Fruit fly (Drosophila melanogaster) whole organism, embryonic: ENCODE results near the gene Cap-H2.

ENCODE experiments used
- Aef1 ChIP-seq: fragments of 200-800 bp; sonication (Bioruptor generic); IDR thresholded peaks from 3 replicates; pipeline ENCODE4 v1.3.6; 2022; ENCODE audit warnings: missing biosample characterization, missing genetic modification characterization
- Antp ChIP-seq: fragments of 200-800 bp; sonication (Bioruptor generic); optimal IDR thresholded peaks from 3 replicates; lab custom pipeline; 2016; ENCODE audit warnings: missing biosample characterization, missing genetic modification characterization
- BEAF-32 ChIP-seq: fragments of 200-800 bp; sonication (Bioruptor generic); optimal IDR thresholded peaks from 3 replicates; lab custom pipeline; 2017; ENCODE audit warnings: missing biosample characterization, missing genetic modification characterization, mild to moderate bottlenecking, moderate library complexity, missing genetic modification reagents
- Blimp-1 ChIP-seq: fragments of 200-800 bp; sonication (Bioruptor generic); optimal IDR thresholded peaks from 3 replicates; lab custom pipeline; 2018; ENCODE audit warnings: missing biosample characterization, missing genetic modification characterization, mild to moderate bottlenecking, moderate library complexity, missing genetic modification reagents
- C15 ChIP-seq: fragments of 200-800 bp; sonication (Bioruptor generic); IDR thresholded peaks from 3 replicates; pipeline ENCODE4 v1.3.6; 2022; ENCODE audit warnings: missing biosample characterization, missing genetic modification characterization
- CG10321 ChIP-seq: fragments of 200-800 bp; sonication (Bioruptor generic); IDR thresholded peaks from 2 replicates; pipeline ENCODE4 v1.3.6; 2022; ENCODE audit warnings: missing biosample characterization, missing genetic modification characterization
- CG10462 ChIP-seq: fragments of 200-800 bp; sonication (Bioruptor generic); optimal IDR thresholded peaks from 2 replicates; lab custom pipeline; 2016; ENCODE audit warnings: missing biosample characterization, missing genetic modification characterization
- CG10959 ChIP-seq: fragments of 200-800 bp; sonication (Bioruptor generic); IDR thresholded peaks from 2 replicates; pipeline ENCODE4 v1.3.6; 2022; ENCODE audit warnings: missing biosample characterization, missing genetic modification characterization
- CG11560 ChIP-seq: fragments of 200-800 bp; sonication (Bioruptor generic); IDR thresholded peaks from 3 replicates; pipeline ENCODE4 v1.3.6; 2022; ENCODE audit warnings: missing biosample characterization, missing genetic modification characterization
- CG11695 ChIP-seq: fragments of 200-800 bp; sonication (Bioruptor generic); IDR thresholded peaks from 3 replicates; pipeline ENCODE4 v1.3.6; 2022; ENCODE audit warnings: missing biosample characterization, missing genetic modification characterization
- CG12769 ChIP-seq: fragments of 200-800 bp; sonication (Bioruptor generic); optimal IDR thresholded peaks from 2 replicates; lab custom pipeline; 2019; ENCODE audit warnings: missing biosample characterization, mild to moderate bottlenecking, missing genetic modification characterization, moderate library complexity
- CG14965 ChIP-seq: fragments of 200-800 bp; sonication (Bioruptor generic); optimal IDR thresholded peaks from 2 replicates; lab custom pipeline; 2016; ENCODE audit warnings: missing biosample characterization, missing genetic modification characterization, borderline replicate concordance
- CG1529 ChIP-seq: fragments of 200-800 bp; sonication (Bioruptor generic); optimal IDR thresholded peaks from 3 replicates; lab custom pipeline; 2018; ENCODE audit warnings: missing biosample characterization, missing genetic modification characterization
- CG2199 ChIP-seq: fragments of 200-800 bp; sonication (Bioruptor generic); IDR thresholded peaks from 3 replicates; pipeline ENCODE4 v1.3.6; 2022; ENCODE audit warnings: missing biosample characterization, missing genetic modification characterization
- CG3281 ChIP-seq: fragments of 200-800 bp; sonication (Bioruptor generic); optimal IDR thresholded peaks from 3 replicates; lab custom pipeline; 2017; ENCODE audit warnings: missing biosample characterization, mild to moderate bottlenecking, missing genetic modification characterization
- CG34224 ChIP-seq: fragments of 200-800 bp; sonication (Bioruptor generic); IDR thresholded peaks from 3 replicates; pipeline ENCODE4 v1.3.6; 2022; ENCODE audit warnings: missing biosample characterization, missing genetic modification characterization; ENCODE audit not compliant: partially characterized antibody
- CG3847 ChIP-seq: fragments of 200-800 bp; sonication (Bioruptor generic); IDR thresholded peaks from 2 replicates; pipeline ENCODE4 v1.3.6; 2022; ENCODE audit warnings: missing biosample characterization, missing genetic modification characterization
- CG6765 ChIP-seq: fragments of 200-800 bp; sonication (Bioruptor generic); optimal IDR thresholded peaks from 3 replicates; lab custom pipeline; 2017; ENCODE audit warnings: missing biosample characterization, mild to moderate bottlenecking, missing genetic modification characterization
- CG8359 ChIP-seq: fragments of 200-800 bp; sonication (Bioruptor generic); optimal IDR thresholded peaks from 2 replicates; lab custom pipeline; 2017; ENCODE audit warnings: missing biosample characterization, mild to moderate bottlenecking, missing genetic modification characterization, borderline replicate concordance
- CG9215 ChIP-seq: fragments of 200-800 bp; sonication (Bioruptor generic); IDR thresholded peaks from 2 replicates; pipeline ENCODE4 v1.3.6; 2022; ENCODE audit warnings: missing biosample characterization, missing genetic modification characterization
- E2f1 ChIP-seq: fragments of 200-800 bp; sonication (Bioruptor generic); IDR thresholded peaks from 2 replicates; pipeline ENCODE4 v1.3.6; 2022; ENCODE audit warnings: missing biosample characterization, missing genetic modification characterization
- Jarid2 ChIP-seq: fragments of 200-800 bp; sonication (Bioruptor generic); optimal IDR thresholded peaks from 3 replicates; lab custom pipeline; 2017; ENCODE audit warnings: mild to moderate bottlenecking, missing biosample characterization, missing genetic modification reagents, missing genetic modification characterization
- NFAT ChIP-seq: fragments of 200-800 bp; sonication (Bioruptor generic); IDR thresholded peaks from 2 replicates; pipeline ENCODE4 v1.3.6; 2022; ENCODE audit warnings: missing biosample characterization, missing genetic modification characterization
- NK7.1 ChIP-seq: fragments of 200-800 bp; sonication (Bioruptor generic); optimal IDR thresholded peaks from 3 replicates; lab custom pipeline; 2016; ENCODE audit warnings: missing biosample characterization, missing genetic modification characterization
- Pdp1 ChIP-seq, 2 experiments: fragments of 200-800 bp; sonication (Bioruptor generic); optimal IDR thresholded peaks; 3 replicates each; lab custom pipeline; 2016; ENCODE audit warnings: missing biosample characterization in 2 of 2, missing genetic modification characterization in 2 of 2, mild to moderate bottlenecking in 1 of 2, moderate library complexity in 1 of 2
- Sin3A ChIP-seq: fragments of >200 bp; optimal IDR thresholded peaks from 2 replicates; lab custom pipeline; 2018
- Trl ChIP-seq, 3 experiments: fragments of >200 bp in 2 of 3; fragments of 200-800 bp in 1 of 3; sonication (Bioruptor generic) in 1 of 3; optimal IDR thresholded peaks; 2 replicates in 1 of 3; 3 replicates in 2 of 3; lab custom pipeline; 2016 to 2017; ENCODE audit warnings: missing biosample characterization in 1 of 3, missing genetic modification characterization in 1 of 3
- abd-A ChIP-seq: fragments of 200-800 bp; sonication (Bioruptor generic); optimal IDR thresholded peaks from 3 replicates; lab custom pipeline; 2019; ENCODE audit warnings: missing biosample characterization, mild to moderate bottlenecking, missing genetic modification characterization, moderate library complexity
- ap ChIP-seq: fragments of 200-800 bp; sonication (Bioruptor generic); IDR thresholded peaks from 2 replicates; pipeline ENCODE4 v1.3.6; 2022; ENCODE audit warnings: missing biosample characterization, missing genetic modification characterization
- az2 ChIP-seq: fragments of 200-800 bp; sonication (Bioruptor generic); optimal IDR thresholded peaks from 3 replicates; lab custom pipeline; 2016; ENCODE audit warnings: missing biosample characterization, missing genetic modification characterization
- bowl ChIP-seq: fragments of 200-800 bp; sonication (Bioruptor generic); IDR thresholded peaks from 2 replicates; pipeline ENCODE4 v1.3.6; 2022; ENCODE audit warnings: missing biosample characterization, missing genetic modification characterization
- cas ChIP-seq: fragments of 200-800 bp; sonication (Bioruptor generic); IDR thresholded peaks from 2 replicates; pipeline ENCODE4 v1.3.6; 2022; ENCODE audit warnings: missing biosample characterization, missing genetic modification characterization
- crc ChIP-seq: fragments of 200-800 bp; sonication (Bioruptor generic); optimal IDR thresholded peaks from 2 replicates; lab custom pipeline; 2016; ENCODE audit warnings: missing biosample characterization, missing genetic modification characterization
- dysf ChIP-seq: fragments of 200-800 bp; sonication (Bioruptor generic); IDR thresholded peaks from 3 replicates; pipeline ENCODE4 v1.3.6; 2022; ENCODE audit warnings: missing biosample characterization, missing genetic modification characterization
- emc ChIP-seq: fragments of 200-800 bp; sonication (Bioruptor generic); optimal IDR thresholded peaks from 2 replicates; lab custom pipeline; 2016; ENCODE audit warnings: missing biosample characterization, missing genetic modification characterization
- fd64A ChIP-seq: fragments of 200-800 bp; sonication (Bioruptor generic); optimal IDR thresholded peaks from 3 replicates; lab custom pipeline; 2018; ENCODE audit warnings: missing biosample characterization, mild to moderate bottlenecking, missing genetic modification characterization
- inv ChIP-seq: fragments of 200-800 bp; sonication (Bioruptor generic); IDR thresholded peaks from 2 replicates; pipeline ENCODE4 v1.3.6; 2022; ENCODE audit warnings: missing biosample characterization, missing genetic modification characterization; ENCODE audit not compliant: partially characterized antibody
- kay ChIP-seq: fragments of 200-800 bp; sonication (Bioruptor generic); optimal IDR thresholded peaks from 2 replicates; lab custom pipeline; 2016; ENCODE audit warnings: missing biosample characterization, missing genetic modification characterization
- org-1 ChIP-seq: fragments of 200-800 bp; sonication (Bioruptor generic); optimal IDR thresholded peaks from 2 replicates; lab custom pipeline; 2017; ENCODE audit warnings: missing biosample characterization, missing genetic modification characterization
- shn ChIP-seq: fragments of 200-800 bp; sonication (Bioruptor generic); optimal IDR thresholded peaks from 3 replicates; lab custom pipeline; 2016; ENCODE audit warnings: missing biosample characterization, missing genetic modification characterization
- vfl ChIP-seq: fragments of 200-800 bp; sonication (Bioruptor generic); optimal IDR thresholded peaks from 2 replicates; lab custom pipeline; 2016; ENCODE audit warnings: missing biosample characterization, missing genetic modification characterization
- vnd ChIP-seq: fragments of 200-800 bp; sonication (Bioruptor generic); IDR thresholded peaks from 3 replicates; pipeline ENCODE4 v1.3.6; 2022; ENCODE audit warnings: missing biosample characterization, missing genetic modification characterization; ENCODE audit not compliant: partially characterized antibody
- vvl ChIP-seq: fragments of 200-800 bp; sonication (Bioruptor generic); IDR thresholded peaks from 2 replicates; pipeline ENCODE4 v1.3.6; 2022; ENCODE audit warnings: missing biosample characterization, missing genetic modification characterization

Gene Cap-H2

dm6 chr3R:10777274-10777673, 16.2 kb downstream of the Cap-H2 start, which contains the start of the genes CG45076, CG45078 and fau:
Gene CG45076, minus strand, starts transcription at chr3R:10777374.
Gene CG45078, minus strand, starts transcription at chr3R:10777374.
Gene fau, minus strand, starts transcription at chr3R:10777374.
- TF ChIP-seq NFAT (GFP tag; lab: Robert Waterston, UW) (no peak), dysf (GFP tag; lab: Robert Waterston, UW) (no peak), org-1 (GFP tag; lab: Kevin White, UChicago) (no peak), CG9215 (GFP tag; lab: Robert Waterston, UW) (no peak), CG10462 (GFP tag; lab: Kevin White, UChicago) (no peak), Trl (optimal IDR thresholded peaks at IDR 0.05; lab: Kevin White, UChicago) (peak in 1 of 2 experiments; percentile 42), Trl (GFP tag; optimal IDR thresholded peaks at IDR 0.05; lab: Kevin White, UChicago) (no peak), CG3847 (no peak), vfl (GFP tag; lab: Kevin White, UChicago) (no peak), bowl (no peak), CG12769 (peak; percentile 33), CG10959 (GFP tag; lab: Robert Waterston, UW) (no peak), Sin3A (lab: Kevin White, UChicago) (no peak), fd64A (GFP tag; lab: Kevin White, UChicago) (no peak), NK7.1 (GFP tag; lab: Kevin White, UChicago) (no peak), shn (GFP tag; lab: Kevin White, UChicago) (no peak), crc (GFP tag; lab: Kevin White, UChicago) (no peak), abd-A (no peak), inv (GFP tag; lab: Robert Waterston, UW) (no peak), CG34224 (GFP tag; lab: Robert Waterston, UW) (0 out of 3 replicates have a peak, but pooled peaks have one; percentile 27), C15 (0 out of 3 replicates have a peak, but pooled peaks have one; percentile 52), ap (GFP tag; lab: Robert Waterston, UW) (no peak), Blimp-1 (GFP tag; lab: Kevin White, UChicago) (no peak), E2f1 (GFP tag; lab: Robert Waterston, UW) (no peak), Aef1 (no peak), CG10321 (no peak), az2 (GFP tag; lab: Kevin White, UChicago) (no peak), emc (GFP tag; lab: Kevin White, UChicago) (no peak), CG6765 (GFP tag; lab: Kevin White, UChicago) (no peak), Jarid2 (GFP tag; lab: Kevin White, UChicago) (no peak), CG8359 (GFP tag; lab: Kevin White, UChicago) (no peak), CG11695 (GFP tag; lab: Robert Waterston, UW) (0 out of 3 replicates have a peak, but pooled peaks have one; percentile 7), CG2199 (GFP tag; lab: Robert Waterston, UW) (0 out of 3 replicates have a peak, but pooled peaks have one; percentile 11), Antp (GFP tag; lab: Kevin White, UChicago) (no peak), cas (GFP tag; lab: Robert Waterston, UW) (no peak), CG3281 (GFP tag; lab: Kevin White, UChicago) (no peak), CG11560 (tag; lab: Robert Waterston, UW) (no peak), vnd (no peak), CG14965 (no peak), vvl (GFP tag; lab: Robert Waterston, UW) (no peak), CG1529 (no peak), kay (GFP tag; lab: Kevin White, UChicago) (no peak), Pdp1 (GFP tag; optimal IDR thresholded peaks at IDR 0.05; lab: Kevin White, UChicago) (peak in 1 of 2 experiments; percentile 47), BEAF-32 (GFP tag; lab: Kevin White, UChicago) (no peak)
- TF ChIP-seq, all 482 proteins: peak for 7
